Fruit fly (Drosophila melanogaster): ENCODE data around the gene xit.
A peak's percentile ranks its signal among the peaks of the same experiment; 100 is the strongest.

Gene xit

DNA sequence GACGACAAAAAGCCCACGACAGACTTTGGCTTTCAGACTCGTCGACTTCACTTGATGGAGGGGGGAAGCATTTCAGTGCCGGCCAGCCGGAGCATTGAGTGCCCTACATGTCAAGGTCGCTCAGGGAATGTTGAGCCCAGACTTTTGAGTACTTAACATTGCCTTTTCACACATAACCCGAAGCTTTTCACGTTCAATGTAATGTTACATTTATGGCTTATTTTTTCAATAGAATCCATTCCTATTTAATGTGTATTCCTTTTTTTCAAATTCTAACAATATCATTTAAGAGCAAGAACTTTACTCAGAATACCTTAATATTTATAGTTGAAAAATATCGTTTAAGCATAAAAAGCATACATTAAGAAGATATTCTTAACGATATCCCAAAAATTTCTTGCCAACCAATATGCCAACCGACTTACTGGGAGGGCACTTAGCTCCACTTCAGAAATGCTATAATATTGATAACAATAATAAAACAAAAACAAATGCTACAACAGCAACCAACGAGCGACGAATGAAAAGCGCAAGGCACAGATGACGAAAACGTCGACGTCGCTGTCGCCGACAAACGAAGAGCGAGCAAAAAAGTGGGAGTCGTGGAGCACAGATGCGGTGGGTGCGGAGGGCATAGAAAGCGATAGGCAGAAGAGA, 39.1 kb downstream of the xit start (continued):
- TF ChIP-seq Vsx1 (GFP tag; optimal IDR thresholded peaks at IDR 0.05) (peak; percentile 57), sug (tag; optimal IDR thresholded peaks at IDR 0.05) (peak; percentile 25), Hmr (GFP tag; optimal IDR thresholded peaks at IDR 0.05) (peak; percentile 41), fd64A (GFP tag; optimal IDR thresholded peaks at IDR 0.05) (no peak), Rx (GFP tag; IDR thresholded peaks at IDR 0.05) (peak; percentile 64), Tbp (GFP tag; optimal IDR thresholded peaks at IDR 0.05) (no peak), CG34376 (GFP tag; optimal IDR thresholded peaks at IDR 0.05) (peak; percentile 76), CG10209 (GFP tag; optimal IDR thresholded peaks at IDR 0.05) (peak; percentile 85), D19A (tag; optimal IDR thresholded peaks at IDR 0.05) (peak; percentile 80), Side (GFP tag; optimal IDR thresholded peaks at IDR 0.05) (peak; percentile 81), kni (GFP tag; optimal IDR thresholded peaks at IDR 0.05) (peak; percentile 41), CG9797 (GFP tag; optimal IDR thresholded peaks at IDR 0.05) (no peak), CG2129 (GFP tag; IDR thresholded peaks at IDR 0.05; ENCODE audit: partially characterized antibody) (no peak), mld (GFP tag; IDR thresholded peaks at IDR 0.05; ENCODE audit: partially characterized antibody) (no peak), CG3838 (GFP tag; optimal IDR thresholded peaks at IDR 0.05) (no peak), Dip3 (GFP tag; optimal IDR thresholded peaks at IDR 0.05) (peak; percentile 82), Neu2 (GFP tag; optimal IDR thresholded peaks at IDR 0.05; ENCODE audit: borderline replicate concordance) (peak; percentile 7), CG13424 (tag; optimal IDR thresholded peaks at IDR 0.05) (peak; percentile 42), maf-S (GFP tag; optimal IDR thresholded peaks at IDR 0.05) (no peak), CG8290 (GFP tag; optimal IDR thresholded peaks at IDR 0.05) (peak; percentile 14), CG8290 (tag; optimal IDR thresholded peaks at IDR 0.05) (peak in 1 of 2 experiments; percentile 43), caup (GFP tag; optimal IDR thresholded peaks at IDR 0.05; ENCODE audit: severe bottlenecking) (peak; percentile 73), CG10654 (GFP tag; optimal IDR thresholded peaks at IDR 0.05) (peak; percentile 70), CG7839 (tag; optimal IDR thresholded peaks at IDR 0.05) (peak; percentile 60), phol (tag; optimal IDR thresholded peaks at IDR 0.05) (peak; percentile 90), Dref (GFP tag; IDR thresholded peaks at IDR 0.05) (no peak), CG18619 (GFP tag; optimal IDR thresholded peaks at IDR 0.05) (peak; percentile 30), CG32767 (GFP tag; IDR thresholded peaks at IDR 0.05) (no peak), CG30403 (GFP tag; optimal IDR thresholded peaks at IDR 0.05) (peak; percentile 64), az2 (GFP tag; optimal IDR thresholded peaks at IDR 0.05) (peak; percentile 1), CG8281 (tag; optimal IDR thresholded peaks at IDR 0.05) (peak; percentile 66), Opbp (GFP tag; IDR thresholded peaks at IDR 0.05; ENCODE audit: partially characterized antibody) (no peak), CG15479 (GFP tag; optimal IDR thresholded peaks at IDR 0.05) (no peak), Fer1 (GFP tag; optimal IDR thresholded peaks at IDR 0.05) (peak; percentile 82), CG4707 (GFP tag; optimal IDR thresholded peaks at IDR 0.05) (no peak), CG10147 (GFP tag; optimal IDR thresholded peaks at IDR 0.05) (peak; percentile 82), fru (optimal IDR thresholded peaks at IDR 0.05) (no peak), CG32772 (GFP tag; IDR thresholded peaks at IDR 0.05) (peak; percentile 67), Antp (GFP tag; optimal IDR thresholded peaks at IDR 0.05) (peak; percentile 83), zen2 (GFP tag; IDR thresholded peaks at IDR 0.05; ENCODE audit: partially characterized antibody) (no peak), Pdp1 (GFP tag; optimal IDR thresholded peaks at IDR 0.05) (peak; percentile 72 to 88), hth (optimal IDR thresholded peaks at IDR 0.05) (no peak), CG9727 (GFP tag; optimal IDR thresholded peaks at IDR 0.05) (peak; percentile 90), CG1529 (GFP tag; optimal IDR thresholded peaks at IDR 0.05) (peak; percentile 18), CG8478 (optimal IDR thresholded peaks at IDR 0.05) (no peak), CG2120 (GFP tag; optimal IDR thresholded peaks at IDR 0.05) (peak; percentile 52), MBD-R2 (GFP tag; IDR thresholded peaks at IDR 0.05) (0 out of 2 replicates have a peak, but pooled peaks have one; percentile 16), CG17361 (GFP tag; IDR thresholded peaks at IDR 0.05) (peak; percentile 96), CG2875 (GFP tag; optimal IDR thresholded peaks at IDR 0.05) (no peak), TFAM (GFP tag; optimal IDR thresholded peaks at IDR 0.05) (peak; percentile 55)
